Fruit fly (Drosophila melanogaster) whole organism, pupa: ENCODE data around the gene CG6659.

Experiments
- CG10348 ChIP-seq: fragments of 200-800 bp; sonication (Bioruptor generic); IDR thresholded peaks from 2 replicates; pipeline ENCODE4 v1.3.6; 2022; ENCODE audit warnings: missing biosample characterization, missing genetic modification characterization
- CG12605 ChIP-seq: fragments of 200-800 bp; sonication (Bioruptor generic); IDR thresholded peaks from 2 replicates; pipeline ENCODE4 v1.3.6; 2022; ENCODE audit warnings: missing biosample characterization, missing genetic modification characterization
- CG14655 ChIP-seq: fragments of 200-800 bp; sonication (Bioruptor generic); optimal IDR thresholded peaks from 3 replicates; lab custom pipeline; 2017; ENCODE audit warnings: mild to moderate bottlenecking, missing biosample characterization, missing genetic modification reagents, missing genetic modification characterization
- CG15710 ChIP-seq: fragments of 200-800 bp; sonication (Bioruptor generic); optimal IDR thresholded peaks from 2 replicates; lab custom pipeline; 2018; ENCODE audit warnings: missing biosample characterization, mild to moderate bottlenecking, missing genetic modification characterization, moderate library complexity
- CG17806 ChIP-seq: fragments of 200-800 bp; sonication (Bioruptor generic); optimal IDR thresholded peaks from 2 replicates; lab custom pipeline; 2018; ENCODE audit warnings: missing biosample characterization, mild to moderate bottlenecking, missing genetic modification characterization, moderate library complexity
- CG4496 ChIP-seq: fragments of 200-800 bp; sonication (Bioruptor generic); IDR thresholded peaks from 3 replicates; pipeline ENCODE4 v1.3.6; 2022; ENCODE audit warnings: missing biosample characterization, missing genetic modification characterization
- CG8301 ChIP-seq: fragments of 200-800 bp; sonication (Bioruptor generic); optimal IDR thresholded peaks from 2 replicates; lab custom pipeline; 2018; ENCODE audit warnings: missing biosample characterization, mild to moderate bottlenecking, missing genetic modification characterization
- CG9948 ChIP-seq: fragments of 200-800 bp; sonication (Bioruptor generic); optimal IDR thresholded peaks from 2 replicates; lab custom pipeline; 2018; ENCODE audit warnings: missing biosample characterization, mild to moderate bottlenecking, missing genetic modification characterization, moderate library complexity
- D1 ChIP-seq: fragments of 200-800 bp; sonication (Bioruptor generic); optimal IDR thresholded peaks from 2 replicates; lab custom pipeline; 2018; ENCODE audit warnings: missing biosample characterization, mild to moderate bottlenecking, missing genetic modification characterization, moderate library complexity
- Ets98B ChIP-seq: fragments of 200-800 bp; sonication (Bioruptor generic); IDR thresholded peaks from 2 replicates; pipeline ENCODE4 v1.3.6; 2022; ENCODE audit warnings: missing biosample characterization, missing genetic modification characterization
- Pif1A ChIP-seq: fragments of 200-800 bp; sonication (Bioruptor generic); optimal IDR thresholded peaks from 3 replicates; lab custom pipeline; 2016; ENCODE audit warnings: missing biosample characterization, missing genetic modification characterization
- Pif1B ChIP-seq: fragments of 200-800 bp; sonication (Bioruptor generic); optimal IDR thresholded peaks from 3 replicates; lab custom pipeline; 2016; ENCODE audit warnings: missing biosample characterization, missing genetic modification characterization
- Snoo ChIP-seq: fragments of 200-800 bp; sonication (Bioruptor generic); optimal IDR thresholded peaks from 3 replicates; lab custom pipeline; 2017; ENCODE audit warnings: missing biosample characterization, mild to moderate bottlenecking, missing genetic modification characterization, inconsistent platforms
- fd96Ca ChIP-seq: fragments of 200-800 bp; sonication (Bioruptor generic); IDR thresholded peaks from 3 replicates; pipeline ENCODE4 v1.3.6; 2022; ENCODE audit warnings: missing biosample characterization, missing genetic modification characterization

dm6 chrX:18685726-18686125 lies 28.6 kb upstream of the CG6659 start, which contains the start of gene phtm:
- TF ChIP-seq Snoo, result no peak
- no peak for TF ChIP-seq CG8301 (tag; lab: Kevin White, UChicago)
- no peak for TF ChIP-seq CG10348 (GFP tag; lab: Robert Waterston, UW)
- TF ChIP-seq CG15710, result no peak
- no peak for TF ChIP-seq CG9948 (tag; lab: Kevin White, UChicago)
- no peak for TF ChIP-seq Ets98B
- no peak for TF ChIP-seq D1 (tag; lab: Kevin White, UChicago)
- TF ChIP-seq Pif1B (GFP tag; lab: Kevin White, UChicago), result no peak
- no peak for TF ChIP-seq fd96Ca
- no peak for TF ChIP-seq CG12605 (GFP tag; lab: Robert Waterston, UW)
- TF ChIP-seq Pif1A (GFP tag; lab: Kevin White, UChicago), result no peak
- no peak for TF ChIP-seq CG17806 (tag; lab: Kevin White, UChicago)
- no peak for TF ChIP-seq CG4496 (GFP tag; lab: Robert Waterston, UW)
- no peak for TF ChIP-seq CG14655 (GFP tag; lab: Kevin White, UChicago)
